Worm (Caenorhabditis elegans) whole organism, L2 larva: ENCODE data around the gene clc-7.

Experiments
- alr-1 ChIP-seq: fragments of 150-350 bp; optimal IDR thresholded peaks from 2 replicates; lab custom pipeline; 2014; ENCODE audit warnings: missing biosample characterization, missing genetic modification characterization
- elt-3 ChIP-seq: sonication (generic microtip); optimal IDR thresholded peaks from 2 replicates; lab custom pipeline; 2017; ENCODE audit warnings: missing biosample characterization, missing genetic modification characterization
- fos-1 ChIP-seq: fragments of 150-350 bp; optimal IDR thresholded peaks from 2 replicates; lab custom pipeline; 2014; ENCODE audit warnings: missing biosample characterization, missing genetic modification characterization
- nhr-11 ChIP-seq: fragments of 150-350 bp; optimal IDR thresholded peaks from 2 replicates; lab custom pipeline; 2014; ENCODE audit warnings: missing biosample characterization, missing genetic modification characterization
- snpc-4 ChIP-seq: fragments of 150-350 bp; optimal IDR thresholded peaks from 2 replicates; lab custom pipeline; 2014; ENCODE audit warnings: missing biosample characterization, missing genetic modification characterization
- unc-62 ChIP-seq: fragments of 150-350 bp; optimal IDR thresholded peaks from 2 replicates; lab custom pipeline; 2014; ENCODE audit warnings: missing biosample characterization, missing genetic modification reagents, missing genetic modification characterization

ce11 chrX:5100738-5101379 is 33.0 kb downstream of the clc-7 start, which contains the start of gene vit-2:
- TF ChIP-seq unc-62 (GFP tag; lab: Kevin White, UChicago), result no peak
- TF ChIP-seq fos-1 (tag; lab: Kevin White, UChicago), result no peak
- no peak for TF ChIP-seq nhr-11 (tag; lab: Kevin White, UChicago)
- no peak for TF ChIP-seq alr-1
- TF ChIP-seq elt-3 (tag; lab: Kevin White, UChicago), result no peak
- no peak for TF ChIP-seq snpc-4
